Fruit fly (Drosophila melanogaster) Kc167 (cell line): ENCODE measurements around the gene CG14301.

Experiments used
- Myc ChIP-seq: fragments of >200 bp; optimal IDR thresholded peaks from 2 replicates; lab custom pipeline; 2017; ENCODE audit warnings: missing external identifiers
- psq ChIP-seq: fragments of >200 bp; optimal IDR thresholded peaks from 2 replicates; lab custom pipeline; 2017; ENCODE audit warnings: missing external identifiers

DNA sequence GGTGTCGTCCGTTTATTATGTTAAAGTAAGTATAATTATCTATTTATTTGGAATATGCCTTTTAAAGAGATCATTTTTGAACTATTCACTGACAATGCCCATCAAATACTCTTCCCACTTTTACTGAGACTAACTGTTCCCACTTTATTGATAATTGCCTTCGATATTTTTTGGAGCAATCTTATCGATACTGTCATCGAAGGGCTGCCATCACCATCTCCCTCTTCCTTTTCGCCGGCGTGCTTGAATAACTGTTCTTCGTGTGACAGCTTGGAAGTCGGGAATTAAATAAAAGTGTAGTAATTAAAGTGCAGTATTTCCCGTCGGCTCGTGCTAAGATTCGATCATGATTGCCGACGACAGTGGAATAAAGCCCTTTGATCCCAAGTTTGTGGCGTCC lies 50.5 kb downstream of the CG14301 start, which contains the start of gene qin:
- TF ChIP-seq psq (lab: Kevin White, UChicago) (no peak), Myc (lab: Kevin White, UChicago) (no peak)
